Fruit fly (Drosophila melanogaster) S2 (cell line): ENCODE results near the gene eIF2Balpha.
"Not testable (repeated sequence)": the region's sequence is repeated elsewhere in the genome, so short reads cannot be mapped to it uniquely, and the experiment has no call there.

ENCODE experiments used
- CG8478 ChIP-seq: fragments of >200 bp; optimal IDR thresholded peaks from 2 replicates; lab custom pipeline; 2018
- CTCF ChIP-seq, 2 experiments: fragments of >200 bp; optimal IDR thresholded peaks; 2 replicates each; lab custom pipeline; 2018

DNA sequence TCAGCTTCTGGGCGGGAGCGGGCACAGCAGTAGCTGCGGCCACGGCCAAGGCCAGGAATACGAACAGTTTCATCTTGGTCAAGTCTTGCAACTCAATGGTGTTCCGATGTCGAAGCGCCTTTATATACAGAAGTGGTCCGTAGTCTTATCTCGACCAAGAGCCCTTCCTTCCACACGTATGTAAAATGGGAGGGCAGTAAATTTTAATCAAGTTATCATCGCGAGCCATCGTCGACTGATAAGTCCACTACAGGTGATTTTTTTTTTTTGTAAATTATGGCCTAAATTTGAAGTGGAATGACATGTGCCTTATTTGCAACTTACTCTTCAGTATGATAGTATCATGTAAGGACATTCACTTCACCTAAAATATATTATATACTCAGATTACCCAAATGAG, 11.2 kb downstream of the eIF2Balpha start, which contains the start of gene Jon99Cii:
- not testable (repeated sequence) for TF ChIP-seq CTCF (optimal IDR thresholded peaks at IDR 0.05; lab: Kevin White, UChicago); CG8478 (lab: Kevin White, UChicago)
